Worm (Caenorhabditis elegans) whole organism, L1 larva: ENCODE results near the gene clec-146.

ENCODE experiments used
- C04F5.9 ChIP-seq: sonication (generic microtip); optimal IDR thresholded peaks from 2 replicates; lab custom pipeline; 2016; ENCODE audit warnings: missing genetic modification characterization, missing compliant biosample characterization
- Y116A8C.19 ChIP-seq: sonication (generic microtip); optimal IDR thresholded peaks from 2 replicates; lab custom pipeline; 2016; ENCODE audit warnings: missing compliant biosample characterization, missing genetic modification characterization, borderline replicate concordance
- aly-2 ChIP-seq: fragments of 150-350 bp; optimal IDR thresholded peaks from 2 replicates; lab custom pipeline; 2014; ENCODE audit warnings: missing biosample characterization, missing genetic modification characterization
- ama-1 ChIP-seq: fragments of 150-350 bp; optimal IDR thresholded peaks from 2 replicates; lab custom pipeline; 2014
- blmp-1 ChIP-seq: fragments of 150-350 bp; optimal IDR thresholded peaks from 2 replicates; lab custom pipeline; 2014; ENCODE audit warnings: missing biosample characterization, missing genetic modification characterization
- ceh-63 ChIP-seq: fragments of 200-800 bp; sonication (Bioruptor generic); optimal IDR thresholded peaks from 2 replicates; lab custom pipeline; 2018; ENCODE audit warnings: mild to moderate bottlenecking, missing genetic modification characterization, missing compliant biosample characterization
- ceh-8 ChIP-seq: fragments of 200-800 bp; sonication (Bioruptor generic); optimal IDR thresholded peaks from 2 replicates; lab custom pipeline; 2018; ENCODE audit warnings: mild to moderate bottlenecking, missing genetic modification characterization, moderate library complexity, missing compliant biosample characterization
- ceh-82 ChIP-seq, 3 experiments: fragments of 150-350 bp in 1 of 3; sonication (generic microtip) in 2 of 3; optimal IDR thresholded peaks; 2 replicates each; lab custom pipeline; 2014 to 2017; ENCODE audit warnings: missing biosample characterization in 3 of 3, missing genetic modification characterization in 3 of 3
- ceh-88 ChIP-seq: fragments of 200-800 bp; sonication (Bioruptor generic); IDR thresholded peaks from 2 replicates; pipeline ENCODE4 v1.3.6; 2022; ENCODE audit warnings: missing genetic modification characterization, missing compliant biosample characterization
- ces-1 ChIP-seq: fragments of 150-350 bp; optimal IDR thresholded peaks from 2 replicates; lab custom pipeline; 2014; ENCODE audit warnings: missing biosample characterization, missing genetic modification reagents, missing genetic modification characterization
- dpl-1 ChIP-seq, 3 experiments: fragments of 150-350 bp in 2 of 3; sonication (generic microtip) in 1 of 3; optimal IDR thresholded peaks; 2 replicates each; lab custom pipeline; 2014 to 2017; ENCODE audit warnings: missing biosample characterization in 3 of 3, missing genetic modification characterization in 3 of 3, missing genetic modification reagents in 3 of 3
- efl-1 ChIP-seq, 4 experiments: fragments of 150-350 bp; optimal IDR thresholded peaks in 3 of 4; peaks in 1 of 4; 1 replicate in 1 of 4; 2 replicates in 3 of 4; lab custom pipeline; 2014; ENCODE audit warnings: missing biosample characterization in 2 of 4, missing genetic modification characterization in 2 of 4, missing genetic modification reagents in 2 of 4
- egl-13 ChIP-seq: sonication (generic microtip); optimal IDR thresholded peaks from 2 replicates; lab custom pipeline; 2016; ENCODE audit warnings: missing genotype, missing genetic modification reagents, missing genetic modification characterization, missing compliant biosample characterization
- egl-27 ChIP-seq, 2 experiments: fragments of 150-350 bp in 1 of 2; sonication (generic microtip); optimal IDR thresholded peaks; 3 replicates each; lab custom pipeline; 2017 to 2018; ENCODE audit warnings: missing biosample characterization in 2 of 2, missing genetic modification characterization in 2 of 2, missing genetic modification reagents in 2 of 2
- elt-3 ChIP-seq, 6 experiments: fragments of 150-350 bp in 1 of 6; sonication (generic microtip); optimal IDR thresholded peaks; 2 replicates each; lab custom pipeline; 2017 to 2018; ENCODE audit warnings: missing biosample characterization in 6 of 6, missing genetic modification characterization in 6 of 6, inconsistent platforms in 1 of 6
- ets-5 ChIP-seq: fragments of 200-800 bp; sonication (Bioruptor generic); IDR thresholded peaks from 2 replicates; pipeline ENCODE4 v1.3.6; 2022; ENCODE audit warnings: missing genetic modification characterization, missing compliant biosample characterization
- fkh-10 ChIP-seq: sonication (generic microtip); optimal IDR thresholded peaks from 2 replicates; lab custom pipeline; 2017; ENCODE audit warnings: missing biosample characterization, missing genetic modification reagents, missing genetic modification characterization
- fkh-4 ChIP-seq: sonication (generic microtip); optimal IDR thresholded peaks from 2 replicates; lab custom pipeline; 2016; ENCODE audit warnings: missing compliant biosample characterization, missing genetic modification characterization, borderline replicate concordance
- fos-1 ChIP-seq: fragments of 150-350 bp; optimal IDR thresholded peaks from 2 replicates; lab custom pipeline; 2014; ENCODE audit warnings: missing biosample characterization, missing genetic modification characterization
- grh-1 ChIP-seq: fragments of 200-800 bp; sonication (Bioruptor generic); IDR thresholded peaks from 2 replicates; pipeline ENCODE4 v1.3.6; 2022; ENCODE audit warnings: missing genetic modification reagents, missing genetic modification characterization, missing compliant biosample characterization
- hlh-4 ChIP-seq: sonication (generic microtip); optimal IDR thresholded peaks from 2 replicates; lab custom pipeline; 2016; ENCODE audit warnings: mild to moderate bottlenecking, missing genetic modification characterization, missing compliant biosample characterization
- isw-1 ChIP-seq: fragments of 200-800 bp; sonication (Bioruptor generic); IDR thresholded peaks from 2 replicates; pipeline ENCODE4 v1.3.6; 2022; ENCODE audit warnings: missing genetic modification characterization, missing compliant biosample characterization
- jun-1 ChIP-seq: fragments of 150-350 bp; optimal IDR thresholded peaks from 2 replicates; lab custom pipeline; 2014; ENCODE audit warnings: missing biosample characterization, missing genetic modification reagents, missing genetic modification characterization
- lin-15B ChIP-seq: fragments of 150-350 bp; sonication (generic microtip); optimal IDR thresholded peaks from 3 replicates; lab custom pipeline; 2014; ENCODE audit warnings: missing biosample characterization, missing genetic modification characterization
- lsy-2 ChIP-seq, 2 experiments: fragments of 150-350 bp; optimal IDR thresholded peaks; 2 replicates each; lab custom pipeline; 2014; ENCODE audit warnings: missing biosample characterization in 2 of 2, missing genetic modification characterization in 2 of 2
- mab-9 ChIP-seq: fragments of 200-800 bp; sonication (Bioruptor generic); IDR thresholded peaks from 2 replicates; pipeline ENCODE4 v1.3.6; 2022; ENCODE audit warnings: missing genetic modification reagents, missing genetic modification characterization, missing compliant biosample characterization
- mef-2 ChIP-seq: fragments of 150-350 bp; optimal IDR thresholded peaks from 2 replicates; lab custom pipeline; 2014; ENCODE audit warnings: missing biosample characterization, missing genetic modification characterization
- mep-1 ChIP-seq: fragments of 150-350 bp; optimal IDR thresholded peaks from 2 replicates; lab custom pipeline; 2014; ENCODE audit warnings: missing biosample characterization, missing genetic modification characterization
- nhr-12 ChIP-seq: sonication (generic microtip); optimal IDR thresholded peaks from 2 replicates; lab custom pipeline; 2017; ENCODE audit warnings: missing biosample characterization, missing genetic modification characterization
- nhr-19 ChIP-seq: fragments of 200-800 bp; sonication (Bioruptor generic); conservative IDR thresholded peaks from 2 replicates; pipeline ENCODE4 v1.3.6; 2022; ENCODE audit warnings: missing genetic modification characterization, missing compliant biosample characterization
- nhr-28 ChIP-seq: fragments of 150-350 bp; optimal IDR thresholded peaks from 2 replicates; lab custom pipeline; 2014; ENCODE audit warnings: missing biosample characterization, missing genetic modification characterization
- nhr-76 ChIP-seq: sonication (generic microtip); optimal IDR thresholded peaks from 2 replicates; lab custom pipeline; 2017; ENCODE audit warnings: missing biosample characterization, missing genetic modification characterization
- nhr-77 ChIP-seq: fragments of 150-350 bp; optimal IDR thresholded peaks from 2 replicates; lab custom pipeline; 2014; ENCODE audit warnings: missing biosample characterization, missing genetic modification characterization
- nhr-84 ChIP-seq: sonication (generic microtip); optimal IDR thresholded peaks from 2 replicates; lab custom pipeline; 2017; ENCODE audit warnings: missing biosample characterization, missing genetic modification characterization
- nhr-85 ChIP-seq: sonication (generic microtip); peaks from one replicate; lab custom pipeline; 2016; ENCODE audit warnings: missing genetic modification characterization, inconsistent platforms, missing compliant biosample characterization
- pag-3 ChIP-seq: sonication (generic microtip); optimal IDR thresholded peaks from 2 replicates; lab custom pipeline; 2017; ENCODE audit warnings: missing genetic modification characterization, mild to moderate bottlenecking, missing compliant biosample characterization, antibody characterized with exemption, borderline replicate concordance; ENCODE audit not compliant: insufficient read depth
- snpc-4 ChIP-seq: fragments of 150-350 bp; optimal IDR thresholded peaks from 2 replicates; lab custom pipeline; 2014; ENCODE audit warnings: missing biosample characterization, missing genetic modification characterization
- sptf-1 ChIP-seq: fragments of 150-350 bp; optimal IDR thresholded peaks from 2 replicates; lab custom pipeline; 2014; ENCODE audit warnings: missing biosample characterization, missing genetic modification characterization
- swsn-7 ChIP-seq: sonication (generic microtip); optimal IDR thresholded peaks from 2 replicates; lab custom pipeline; 2016; ENCODE audit warnings: missing genetic modification characterization, missing compliant biosample characterization
- tlp-1 ChIP-seq: fragments of 150-350 bp; optimal IDR thresholded peaks from 2 replicates; lab custom pipeline; 2014; ENCODE audit warnings: missing biosample characterization, missing genetic modification characterization
- unc-130 ChIP-seq: fragments of 150-350 bp; optimal IDR thresholded peaks from 2 replicates; lab custom pipeline; 2017; ENCODE audit warnings: missing biosample characterization, missing genetic modification characterization, inconsistent platforms
- unc-62 ChIP-seq: fragments of 150-350 bp; optimal IDR thresholded peaks from 2 replicates; lab custom pipeline; 2014; ENCODE audit warnings: missing biosample characterization, missing genetic modification reagents, missing genetic modification characterization
- unc-98 ChIP-seq: fragments of 200-800 bp; sonication (Bioruptor generic); IDR thresholded peaks from 2 replicates; pipeline ENCODE4 v1.3.6; 2022; ENCODE audit warnings: missing genetic modification characterization, missing compliant biosample characterization
- vab-15 ChIP-seq: sonication (generic microtip); optimal IDR thresholded peaks from 2 replicates; lab custom pipeline; 2017; ENCODE audit warnings: missing genotype, mild to moderate bottlenecking, missing genetic modification characterization, missing compliant biosample characterization
- zag-1 ChIP-seq: fragments of 150-350 bp; optimal IDR thresholded peaks from 2 replicates; lab custom pipeline; 2014; ENCODE audit warnings: missing biosample characterization, missing genetic modification characterization
- zip-4 ChIP-seq: fragments of 200-800 bp; sonication (Bioruptor generic); optimal IDR thresholded peaks from 2 replicates; lab custom pipeline; 2018; ENCODE audit warnings: mild to moderate bottlenecking, missing genetic modification characterization, moderate library complexity, missing compliant biosample characterization
- ztf-4 ChIP-seq: fragments of 150-350 bp; optimal IDR thresholded peaks from 2 replicates; lab custom pipeline; 2014; ENCODE audit warnings: missing biosample characterization, missing genetic modification characterization

Gene clec-146

DNA sequence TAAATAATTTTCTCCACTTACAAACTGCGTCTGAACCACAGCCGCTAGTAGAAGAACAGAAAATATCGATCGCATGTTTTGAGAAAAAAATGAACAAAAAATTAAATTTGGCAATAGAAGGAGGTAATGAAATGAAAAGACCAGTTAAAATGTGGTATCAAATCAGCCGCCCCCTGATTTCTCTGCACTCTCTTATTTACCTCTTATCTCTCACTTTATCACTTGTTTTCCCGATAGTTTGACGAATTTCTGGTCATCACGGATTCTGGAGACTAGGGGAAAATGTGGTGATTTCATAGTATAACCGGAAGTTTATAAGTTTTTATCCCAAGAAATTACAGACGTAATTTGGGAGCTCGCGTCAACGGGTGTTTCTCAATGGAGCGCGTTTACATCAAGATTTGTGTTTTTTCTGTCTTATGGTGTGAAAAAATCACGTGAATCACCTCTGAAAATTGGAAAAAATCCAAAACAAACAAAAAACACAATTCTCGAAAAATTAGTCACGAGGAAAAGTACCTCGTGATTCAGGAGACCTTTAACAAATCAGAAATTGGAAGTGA is at the start of gene clec-146:
Gene clec-146 (minus strand): TSS at position 116 of the 563 bp plus-strand sequence.
- TF ChIP-seq mep-1 (tag; lab: Kevin White, UChicago) = no peak
- TF ChIP-seq ceh-88 (GFP tag; lab: Robert Waterston, UW) = no peak
- no peak for TF ChIP-seq fkh-10 (GFP tag; lab: Kevin White, UChicago)
- TF ChIP-seq elt-3 (tag; optimal IDR thresholded peaks at IDR 0.05; lab: Kevin White, UChicago) = peak in 1 of 6 experiments; percentile 55
- TF ChIP-seq Y116A8C.19 (tag; lab: Kevin White, UChicago) = no peak
- no peak for TF ChIP-seq swsn-7 (tag; lab: Kevin White, UChicago)
- no peak for TF ChIP-seq nhr-76
- no peak for TF ChIP-seq aly-2 (tag; lab: Kevin White, UChicago)
- TF ChIP-seq zip-4 (GFP tag; lab: Kevin White, UChicago) = no peak
- TF ChIP-seq nhr-19 (GFP tag; lab: Robert Waterston, UW) = 0 out of 2 replicates have a peak, but pooled peaks have one; percentile 17
- no peak for TF ChIP-seq snpc-4 (tag; lab: Kevin White, UChicago)
- no peak for TF ChIP-seq egl-27 (tag; optimal IDR thresholded peaks at IDR 0.05; lab: Kevin White, UChicago)
- no peak for TF ChIP-seq ama-1
- no peak for TF ChIP-seq jun-1 (tag; lab: Kevin White, UChicago)
- TF ChIP-seq nhr-84 (tag; lab: Kevin White, UChicago) = no peak
- no peak for TF ChIP-seq lin-15B (tag; lab: Kevin White, UChicago)
- peak; percentile 9 for TF ChIP-seq blmp-1
- TF ChIP-seq mef-2 (tag; lab: Kevin White, UChicago) = no peak
- TF ChIP-seq nhr-85 (tag; lab: Kevin White, UChicago) = peak; percentile 68
- TF ChIP-seq ces-1 (GFP tag; lab: Kevin White, UChicago) = no peak
- no peak for TF ChIP-seq ceh-8 (GFP tag; lab: Kevin White, UChicago)
- TF ChIP-seq egl-13 = no peak
- TF ChIP-seq fkh-4 (tag; lab: Kevin White, UChicago) = no peak
- no peak for TF ChIP-seq nhr-77 (tag; lab: Kevin White, UChicago)
- TF ChIP-seq nhr-12 = no peak
- TF ChIP-seq efl-1 (optimal IDR thresholded peaks at IDR 0.05; lab: Kevin White, UChicago) = no peak
- peak in 1 of 2 experiments; percentile 92 for TF ChIP-seq efl-1 (GFP tag; optimal IDR thresholded peaks at IDR 0.05 in 1 of 2; lab: Kevin White, UChicago)
- TF ChIP-seq lsy-2 (tag; optimal IDR thresholded peaks at IDR 0.05; lab: Kevin White, UChicago) = peak in 1 of 2 experiments; percentile 25
- TF ChIP-seq ceh-82 (tag; optimal IDR thresholded peaks at IDR 0.05; lab: Kevin White, UChicago) = no peak
- TF ChIP-seq tlp-1 (tag; lab: Kevin White, UChicago) = no peak

DNA sequence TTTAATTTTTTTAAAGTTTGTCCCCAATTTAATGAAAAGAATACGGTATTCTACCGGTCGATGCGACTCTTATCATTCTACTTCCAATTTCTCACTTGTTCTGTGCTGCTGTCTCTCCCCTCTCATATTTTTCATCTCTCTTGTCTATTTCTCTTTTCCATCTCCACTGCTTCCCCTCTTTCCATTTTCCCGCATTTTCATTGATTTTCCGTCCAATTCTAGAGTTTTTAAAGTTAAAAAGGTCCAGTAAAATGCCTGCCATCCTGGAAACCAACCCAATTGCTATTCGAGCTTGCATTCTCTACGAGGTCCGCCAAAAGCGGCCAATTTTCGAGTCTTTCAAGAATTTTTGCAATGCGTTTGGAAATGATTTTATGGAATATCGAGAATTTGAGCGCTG is 47.7 kb upstream of the clec-146 start, which contains the start of gene fbxa-167:
Gene fbxa-167 (plus strand): TSS at position 179 of the 400 bp plus-strand sequence.
- TF ChIP-seq nhr-85 (tag; lab: Kevin White, UChicago) (peak; percentile 72), efl-1 (optimal IDR thresholded peaks at IDR 0.05; lab: Kevin White, UChicago) (peak in 1 of 2 experiments; percentile 16), efl-1 (GFP tag; optimal IDR thresholded peaks at IDR 0.05 in 1 of 2; lab: Kevin White, UChicago) (no peak), dpl-1 (GFP tag; optimal IDR thresholded peaks at IDR 0.05; lab: Kevin White, UChicago) (peak in 1 of 3 experiments; percentile 4), sptf-1 (no peak), mab-9 (GFP tag; lab: Robert Waterston, UW) (no peak), lsy-2 (tag; optimal IDR thresholded peaks at IDR 0.05; lab: Kevin White, UChicago) (peak in 1 of 2 experiments; percentile 40)

DNA sequence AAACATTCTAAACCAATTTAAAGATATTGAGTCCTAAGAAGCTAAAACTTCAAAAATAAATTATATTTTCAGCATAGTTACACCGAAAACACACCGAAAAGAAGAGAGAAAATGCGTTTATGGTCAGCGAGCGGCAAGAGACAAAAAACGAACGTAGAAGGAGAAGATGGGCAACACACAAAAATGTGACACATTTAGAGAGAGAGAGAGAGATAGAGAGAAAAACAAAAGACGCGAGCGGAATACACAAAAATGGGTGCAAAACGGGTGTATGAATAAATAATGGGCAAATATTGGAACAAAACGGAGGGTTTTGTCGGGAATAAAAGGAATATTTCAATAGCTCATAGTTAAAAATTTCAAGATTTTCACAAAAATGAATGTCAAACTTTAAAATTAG is 46.6 kb upstream of the clec-146 start:
- TF ChIP-seq pag-3 (tag; lab: Kevin White, UChicago) (no peak), grh-1 (GFP tag; lab: Robert Waterston, UW) (no peak), swsn-7 (tag; lab: Kevin White, UChicago) (no peak), nhr-12 (no peak), nhr-28 (no peak), unc-98 (no peak), mef-2 (tag; lab: Kevin White, UChicago) (no peak), blmp-1 (peak; percentile 39), tlp-1 (tag; lab: Kevin White, UChicago) (no peak), ztf-4 (tag; lab: Kevin White, UChicago) (no peak), fos-1 (tag; lab: Kevin White, UChicago) (no peak), lsy-2 (tag; optimal IDR thresholded peaks at IDR 0.05; lab: Kevin White, UChicago) (peak in 1 of 2 experiments; percentile 34), unc-62 (no peak), isw-1 (no peak), nhr-85 (tag; lab: Kevin White, UChicago) (peak; percentile 72), hlh-4 (tag; lab: Kevin White, UChicago) (no peak), ama-1 (no peak), ceh-63 (GFP tag; lab: Kevin White, UChicago) (no peak), ets-5 (GFP tag; lab: Robert Waterston, UW) (no peak), unc-130 (tag; lab: Kevin White, UChicago) (no peak), vab-15 (tag; lab: Kevin White, UChicago) (no peak), zag-1 (no peak), elt-3 (tag; optimal IDR thresholded peaks at IDR 0.05; lab: Kevin White, UChicago) (no peak), C04F5.9 (tag; lab: Kevin White, UChicago) (no peak), nhr-84 (tag; lab: Kevin White, UChicago) (no peak)
